Worm (Caenorhabditis elegans) whole organism, L3 larva: ENCODE measurements around the gene F47E1.1.

ENCODE experiments used
- ZK546.5 ChIP-seq: sonication (generic microtip); optimal IDR thresholded peaks from 2 replicates; lab custom pipeline; 2017; ENCODE audit warnings: missing biosample characterization, missing genetic modification characterization
- ama-1 ChIP-seq: fragments of 150-350 bp; optimal IDR thresholded peaks from 2 replicates; lab custom pipeline; 2018
- ceh-82 ChIP-seq: fragments of 150-350 bp; optimal IDR thresholded peaks from 2 replicates; lab custom pipeline; 2014; ENCODE audit warnings: missing biosample characterization, missing genetic modification characterization
- fos-1 ChIP-seq: fragments of 150-350 bp; optimal IDR thresholded peaks from 2 replicates; lab custom pipeline; 2014; ENCODE audit warnings: missing biosample characterization, missing genetic modification characterization
- mdl-1 ChIP-seq: fragments of 150-350 bp; optimal IDR thresholded peaks from 2 replicates; lab custom pipeline; 2014; ENCODE audit warnings: missing biosample characterization, missing genetic modification characterization
- nhr-12 ChIP-seq: fragments of 150-350 bp; optimal IDR thresholded peaks from 2 replicates; lab custom pipeline; 2014; ENCODE audit warnings: missing biosample characterization, missing genetic modification characterization
- nhr-237 ChIP-seq: fragments of 150-350 bp; optimal IDR thresholded peaks from 2 replicates; lab custom pipeline; 2014; ENCODE audit warnings: missing biosample characterization, missing genetic modification characterization
- nhr-28 ChIP-seq: fragments of 150-350 bp; optimal IDR thresholded peaks from 2 replicates; lab custom pipeline; 2014; ENCODE audit warnings: missing biosample characterization, missing genetic modification characterization
- nhr-77 ChIP-seq: fragments of 150-350 bp; optimal IDR thresholded peaks from 2 replicates; lab custom pipeline; 2014; ENCODE audit warnings: missing biosample characterization, missing genetic modification characterization
- pha-4 ChIP-seq: fragments of 150-350 bp; optimal IDR thresholded peaks from 2 replicates; lab custom pipeline; 2014; ENCODE audit warnings: missing biosample characterization, missing genetic modification reagents, missing genetic modification characterization
- pqm-1 ChIP-seq: fragments of 150-350 bp; optimal IDR thresholded peaks from 2 replicates; lab custom pipeline; 2017; ENCODE audit warnings: missing biosample characterization, missing genetic modification characterization, inconsistent platforms
- sea-2 ChIP-seq: fragments of 150-350 bp; sonication (generic microtip); optimal IDR thresholded peaks from 4 replicates; lab custom pipeline; 2014; ENCODE audit warnings: missing biosample characterization, missing genetic modification reagents, missing genetic modification characterization
- tbx-2 ChIP-seq: sonication (generic microtip); optimal IDR thresholded peaks from 2 replicates; lab custom pipeline; 2016; ENCODE audit warnings: mild to moderate bottlenecking, missing genetic modification characterization, missing compliant biosample characterization

- TF ChIP-seq ama-1 (lab: Kevin White, UChicago), result no peak
- peak; percentile 12 for TF ChIP-seq pqm-1 (tag; lab: Kevin White, UChicago)
- no peak for TF ChIP-seq mdl-1 (tag; lab: Kevin White, UChicago)
- no peak for TF ChIP-seq fos-1
- no peak for TF ChIP-seq ceh-82 (tag; lab: Kevin White, UChicago)
- no peak for TF ChIP-seq nhr-77
- TF ChIP-seq nhr-237, result no peak
- TF ChIP-seq nhr-28, result no peak
- TF ChIP-seq sea-2 (GFP tag; lab: Kevin White, UChicago), result no peak
- TF ChIP-seq pha-4 (tag; lab: Kevin White, UChicago), result no peak
- no peak for TF ChIP-seq nhr-12 (tag; lab: Kevin White, UChicago)
- no peak for TF ChIP-seq tbx-2 (tag; lab: Kevin White, UChicago)
- TF ChIP-seq ZK546.5 (tag; lab: Kevin White, UChicago), result no peak
These were observed 28.1 kb downstream of the F47E1.1 start for ce11 chrX:9105075-9105474.
